Fruit fly (Drosophila melanogaster) whole organism, embryonic: ENCODE results near the gene CG5823.

Source experiments
- Awh ChIP-seq: fragments of 200-800 bp; sonication (Bioruptor generic); IDR thresholded peaks from 2 replicates; pipeline ENCODE4, ENCODE4 v1.3.6; 2022; ENCODE audit warnings: missing biosample characterization, missing genetic modification characterization
- B-H2 ChIP-seq: fragments of 200-800 bp; sonication (Bioruptor generic); optimal IDR thresholded peaks from 2 replicates; lab custom pipeline; 2018; ENCODE audit warnings: missing biosample characterization, mild to moderate bottlenecking, missing genetic modification characterization
- CG10959 ChIP-seq: fragments of 200-800 bp; sonication (Bioruptor generic); IDR thresholded peaks from 2 replicates; pipeline ENCODE4 v1.3.6; 2022; ENCODE audit warnings: missing biosample characterization, missing genetic modification characterization
- CG11085 ChIP-seq: fragments of 200-800 bp; sonication (Bioruptor generic); IDR thresholded peaks from 2 replicates; pipeline ENCODE4 v1.3.6; 2022; ENCODE audit warnings: missing biosample characterization, missing genetic modification characterization
- CG11560 ChIP-seq: fragments of 200-800 bp; sonication (Bioruptor generic); IDR thresholded peaks from 3 replicates; pipeline ENCODE4 v1.3.6; 2022; ENCODE audit warnings: missing biosample characterization, missing genetic modification characterization
- CG11696 ChIP-seq: fragments of 200-800 bp; sonication (Bioruptor generic); IDR thresholded peaks from 2 replicates; pipeline ENCODE4 v1.3.6; 2022; ENCODE audit warnings: missing biosample characterization, missing genetic modification characterization
- CG13624 ChIP-seq: fragments of 200-800 bp; sonication (Bioruptor generic); optimal IDR thresholded peaks from 2 replicates; lab custom pipeline; 2016; ENCODE audit warnings: missing biosample characterization, missing genetic modification characterization
- CG15011 ChIP-seq: fragments of 200-800 bp; sonication (Bioruptor generic); optimal IDR thresholded peaks from 3 replicates; lab custom pipeline; 2018; ENCODE audit warnings: missing biosample characterization, mild to moderate bottlenecking, missing genetic modification characterization
- CG16863 ChIP-seq: fragments of 200-800 bp; sonication (Bioruptor generic); optimal IDR thresholded peaks from 3 replicates; lab custom pipeline; 2016; ENCODE audit warnings: missing biosample characterization, missing genetic modification characterization
- CG17328 ChIP-seq: fragments of 200-800 bp; sonication (Bioruptor generic); IDR thresholded peaks from 2 replicates; pipeline ENCODE4 v1.3.6; 2022; ENCODE audit warnings: missing biosample characterization, missing genetic modification characterization
- CG18599 ChIP-seq: fragments of 200-800 bp; sonication (Bioruptor generic); optimal IDR thresholded peaks from 3 replicates; lab custom pipeline; 2017; ENCODE audit warnings: missing biosample characterization, missing genetic modification characterization, mild to moderate bottlenecking, moderate library complexity, missing genetic modification reagents
- CG2199 ChIP-seq: fragments of 200-800 bp; sonication (Bioruptor generic); IDR thresholded peaks from 3 replicates; pipeline ENCODE4 v1.3.6; 2022; ENCODE audit warnings: missing biosample characterization, missing genetic modification characterization
- CG31441 ChIP-seq: fragments of 200-800 bp; sonication (Bioruptor generic); IDR thresholded peaks from 2 replicates; pipeline ENCODE4 v1.3.6; 2022; ENCODE audit warnings: missing biosample characterization, missing genetic modification characterization
- CG32532 ChIP-seq: fragments of 200-800 bp; sonication (Bioruptor generic); IDR thresholded peaks from 2 replicates; pipeline ENCODE4 v1.3.6; 2022; ENCODE audit warnings: missing biosample characterization, missing genetic modification characterization
- CG32767 ChIP-seq: fragments of 200-800 bp; sonication (Bioruptor generic); IDR thresholded peaks from 2 replicates; pipeline ENCODE4 v1.3.6; 2022; ENCODE audit warnings: missing biosample characterization, missing genetic modification characterization
- CG3726 ChIP-seq: fragments of 200-800 bp; sonication (Bioruptor generic); IDR thresholded peaks from 3 replicates; pipeline ENCODE4, ENCODE4 v1.3.6; 2022; ENCODE audit warnings: missing biosample characterization, missing genetic modification characterization
- CG42726 ChIP-seq: fragments of 200-800 bp; sonication (Bioruptor generic); IDR thresholded peaks from 2 replicates; pipeline ENCODE4 v1.3.6; 2022; ENCODE audit warnings: missing biosample characterization, missing genetic modification characterization; ENCODE audit not compliant: partially characterized antibody
- CG7556 ChIP-seq: fragments of 200-800 bp; sonication (Bioruptor generic); optimal IDR thresholded peaks from 2 replicates; lab custom pipeline; 2017; ENCODE audit warnings: missing biosample characterization, mild to moderate bottlenecking, missing genetic modification characterization
- CG7745 ChIP-seq: fragments of 200-800 bp; sonication (Bioruptor generic); optimal IDR thresholded peaks from 2 replicates; lab custom pipeline; 2018; ENCODE audit warnings: missing biosample characterization, mild to moderate bottlenecking, missing genetic modification characterization, moderate library complexity
- CG9215 ChIP-seq: fragments of 200-800 bp; sonication (Bioruptor generic); IDR thresholded peaks from 2 replicates; pipeline ENCODE4 v1.3.6; 2022; ENCODE audit warnings: missing biosample characterization, missing genetic modification characterization
- CHES-1-like ChIP-seq: fragments of 200-800 bp; sonication (Bioruptor generic); optimal IDR thresholded peaks from 2 replicates; lab custom pipeline; 2016; ENCODE audit warnings: missing biosample characterization, missing genetic modification characterization
- Eip74EF ChIP-seq, 2 experiments: fragments of 200-800 bp in 1 of 2; fragments of >200 bp in 1 of 2; sonication (Bioruptor generic) in 1 of 2; optimal IDR thresholded peaks; 2 replicates each; lab custom pipeline; 2017 to 2019; ENCODE audit warnings: missing biosample characterization in 2 of 2, missing genetic modification characterization in 2 of 2, mild to moderate bottlenecking in 1 of 2, moderate library complexity in 1 of 2
- Gug ChIP-seq: fragments of 200-800 bp; sonication (Bioruptor generic); IDR thresholded peaks from 4 replicates; pipeline ENCODE4 v1.3.6; 2022; ENCODE audit warnings: missing biosample characterization, missing genetic modification characterization
- HLH4C ChIP-seq: fragments of 200-800 bp; sonication (Bioruptor generic); IDR thresholded peaks from 3 replicates; pipeline ENCODE4 v1.3.6; 2022; ENCODE audit warnings: missing biosample characterization, missing genetic modification characterization; ENCODE audit not compliant: partially characterized antibody
- Jarid2 ChIP-seq: fragments of 200-800 bp; sonication (Bioruptor generic); optimal IDR thresholded peaks from 3 replicates; lab custom pipeline; 2017; ENCODE audit warnings: mild to moderate bottlenecking, missing biosample characterization, missing genetic modification reagents, missing genetic modification characterization
- Lhr ChIP-seq: fragments of 200-800 bp; sonication (Bioruptor generic); optimal IDR thresholded peaks from 3 replicates; lab custom pipeline; 2017; ENCODE audit warnings: mild to moderate bottlenecking, missing biosample characterization, missing genetic modification reagents, missing genetic modification characterization
- MTF-1 ChIP-seq: fragments of 200-800 bp; sonication (Bioruptor generic); optimal IDR thresholded peaks from 2 replicates; lab custom pipeline; 2018; ENCODE audit warnings: missing biosample characterization, mild to moderate bottlenecking, missing genetic modification characterization, borderline replicate concordance
- Mad ChIP-seq: fragments of 200-800 bp; sonication (Bioruptor generic); optimal IDR thresholded peaks from 2 replicates; lab custom pipeline; 2016; ENCODE audit warnings: missing biosample characterization, missing genetic modification characterization
- Myb ChIP-seq: fragments of 200-800 bp; sonication (Bioruptor generic); optimal IDR thresholded peaks from 2 replicates; lab custom pipeline; 2016; ENCODE audit warnings: missing biosample characterization, missing genetic modification characterization
- NfI ChIP-seq: fragments of 200-800 bp; sonication (Bioruptor generic); optimal IDR thresholded peaks from 3 replicates; lab custom pipeline; 2018; ENCODE audit warnings: missing biosample characterization, mild to moderate bottlenecking, missing genetic modification characterization, moderate library complexity
- Oaz ChIP-seq: fragments of 200-800 bp; sonication (Bioruptor generic); IDR thresholded peaks from 2 replicates; pipeline ENCODE4 v1.3.6; 2022; ENCODE audit warnings: missing biosample characterization, missing genetic modification characterization
- PHDP ChIP-seq: fragments of 200-800 bp; sonication (Bioruptor generic); optimal IDR thresholded peaks from 3 replicates; lab custom pipeline; 2018; ENCODE audit warnings: missing biosample characterization, mild to moderate bottlenecking, missing genetic modification characterization, moderate library complexity
- Sry-δ ChIP-seq: fragments of 200-800 bp; sonication (Bioruptor generic); optimal IDR thresholded peaks from 2 replicates; lab custom pipeline; 2016; ENCODE audit warnings: missing biosample characterization, missing genetic modification characterization
- ara ChIP-seq: fragments of 200-800 bp; sonication (Bioruptor generic); IDR thresholded peaks from 2 replicates; pipeline ENCODE4 v1.3.6; 2022; ENCODE audit warnings: missing biosample characterization, missing genetic modification characterization
- ci ChIP-seq: fragments of 200-800 bp; sonication (Bioruptor generic); IDR thresholded peaks from 3 replicates; pipeline ENCODE4 v1.3.6; 2022; ENCODE audit warnings: missing biosample characterization, missing genetic modification characterization
- corto ChIP-seq: fragments of 200-800 bp; sonication (Bioruptor generic); optimal IDR thresholded peaks from 2 replicates; lab custom pipeline; 2016; ENCODE audit warnings: missing biosample characterization, mild to moderate bottlenecking, missing genetic modification characterization, moderate library complexity
- cwo ChIP-seq: fragments of 200-800 bp; sonication (Bioruptor generic); optimal IDR thresholded peaks from 3 replicates; lab custom pipeline; 2017; ENCODE audit warnings: missing biosample characterization, missing genetic modification characterization, mild to moderate bottlenecking, moderate library complexity, missing genetic modification reagents
- danr ChIP-seq: fragments of 200-800 bp; sonication (Bioruptor generic); IDR thresholded peaks from 2 replicates; pipeline ENCODE4 v1.3.6; 2022; ENCODE audit warnings: missing biosample characterization, missing genetic modification characterization
- ems ChIP-seq: fragments of 200-800 bp; sonication (Bioruptor generic); optimal IDR thresholded peaks from 3 replicates; lab custom pipeline; 2016; ENCODE audit warnings: missing biosample characterization, missing genetic modification characterization
- fd102C ChIP-seq: fragments of 200-800 bp; sonication (Bioruptor generic); optimal IDR thresholded peaks from 2 replicates; lab custom pipeline; 2018; ENCODE audit warnings: missing biosample characterization, mild to moderate bottlenecking, missing genetic modification characterization, moderate library complexity
- ind ChIP-seq: fragments of 200-800 bp; sonication (Bioruptor generic); optimal IDR thresholded peaks from 3 replicates; lab custom pipeline; 2016; ENCODE audit warnings: missing biosample characterization, missing genetic modification characterization
- kah ChIP-seq: fragments of 200-800 bp; sonication (Bioruptor generic); optimal IDR thresholded peaks from 2 replicates; lab custom pipeline; 2018; ENCODE audit warnings: missing biosample characterization, mild to moderate bottlenecking, missing genetic modification characterization
- luna ChIP-seq: fragments of 200-800 bp; sonication (Bioruptor generic); optimal IDR thresholded peaks from 2 replicates; lab custom pipeline; 2016; ENCODE audit warnings: missing biosample characterization, missing genetic modification characterization
- mld ChIP-seq: fragments of 200-800 bp; sonication (Bioruptor generic); IDR thresholded peaks from 3 replicates; pipeline ENCODE4 v1.3.6; 2022; ENCODE audit warnings: missing biosample characterization, missing genetic modification characterization; ENCODE audit not compliant: partially characterized antibody
- nau ChIP-seq: fragments of 200-800 bp; sonication (Bioruptor generic); optimal IDR thresholded peaks from 3 replicates; lab custom pipeline; 2017; ENCODE audit warnings: missing biosample characterization, mild to moderate bottlenecking, missing genetic modification characterization, missing genetic modification reagents
- nmo ChIP-seq: fragments of 200-800 bp; sonication (Bioruptor generic); optimal IDR thresholded peaks from 2 replicates; lab custom pipeline; 2018; ENCODE audit warnings: missing biosample characterization, mild to moderate bottlenecking, missing genetic modification characterization, moderate library complexity
- sc ChIP-seq, 3 experiments: fragments of >200 bp in 2 of 3; fragments of 200-800 bp in 1 of 3; sonication (Bioruptor generic) in 1 of 3; optimal IDR thresholded peaks; 2 replicates in 2 of 3; 3 replicates in 1 of 3; lab custom pipeline; 2017; ENCODE audit warnings: mild to moderate bottlenecking in 1 of 3, missing biosample characterization in 1 of 3, missing genetic modification characterization in 1 of 3, missing genetic modification reagents in 1 of 3
- toy ChIP-seq: fragments of 200-800 bp; sonication (Bioruptor generic); IDR thresholded peaks from 2 replicates; pipeline ENCODE4 v1.3.6; 2022; ENCODE audit warnings: missing biosample characterization, missing genetic modification characterization
- usp ChIP-seq: fragments of >200 bp; optimal IDR thresholded peaks from 2 replicates; lab custom pipeline; 2017; ENCODE audit warnings: missing biosample characterization, missing genetic modification characterization
- zen ChIP-seq: fragments of 200-800 bp; sonication (Bioruptor generic); optimal IDR thresholded peaks from 3 replicates; lab custom pipeline; 2018; ENCODE audit warnings: missing biosample characterization, mild to moderate bottlenecking, missing genetic modification characterization, moderate library complexity

The CG5823 gene

dm6 chr3R:17526059-17526592, 8.3 kb downstream of the CG5823 start (continued):
- TF ChIP-seq ci (GFP tag; lab: Robert Waterston, UW) (no peak), CG11560 (tag; lab: Robert Waterston, UW) (no peak), fd102C (GFP tag; lab: Kevin White, UChicago) (no peak), CG42726 (GFP tag; lab: Robert Waterston, UW) (no peak), CG15011 (GFP tag; lab: Kevin White, UChicago) (no peak), CG3726 (GFP tag; lab: Robert Waterston, UW) (no peak), ara (GFP tag; lab: Robert Waterston, UW) (no peak), cwo (GFP tag; lab: Kevin White, UChicago) (peak; percentile 59), CG16863 (no peak), Jarid2 (GFP tag; lab: Kevin White, UChicago) (no peak), Oaz (GFP tag; lab: Robert Waterston, UW) (no peak), kah (no peak), toy (GFP tag; lab: Robert Waterston, UW) (no peak), Lhr (GFP tag; lab: Kevin White, UChicago) (no peak), nau (GFP tag; lab: Kevin White, UChicago) (peak; percentile 5), CG7745 (tag; lab: Kevin White, UChicago) (no peak), zen (tag; lab: Kevin White, UChicago) (no peak), CG7556 (GFP tag; lab: Kevin White, UChicago) (peak; percentile 69), corto (GFP tag; lab: Kevin White, UChicago) (no peak), MTF-1 (no peak), Awh (no peak), usp (GFP tag; lab: Kevin White, UChicago) (no peak), CG17328 (no peak), CG11696 (no peak), luna (GFP tag; lab: Kevin White, UChicago) (no peak), CG2199 (GFP tag; lab: Robert Waterston, UW) (no peak), danr (no peak), sc (optimal IDR thresholded peaks at IDR 0.05; lab: Kevin White, UChicago) (no peak), sc (GFP tag; optimal IDR thresholded peaks at IDR 0.05; lab: Kevin White, UChicago) (no peak), HLH4C (GFP tag; lab: Robert Waterston, UW) (no peak), CG9215 (peak; percentile 29; the same call in 1 of the 2 replicates), Eip74EF (GFP tag; optimal IDR thresholded peaks at IDR 0.05; lab: Kevin White, UChicago) (no peak), mld (GFP tag; lab: Robert Waterston, UW) (no peak), CG10959 (GFP tag; lab: Robert Waterston, UW) (no peak), B-H2 (GFP tag; lab: Kevin White, UChicago) (peak; percentile 18), CG32767 (GFP tag; lab: Robert Waterston, UW) (no peak), Myb (peak; percentile 12), CG32532 (no peak), CG31441 (GFP tag; lab: Robert Waterston, UW) (no peak), CG13624 (GFP tag; lab: Kevin White, UChicago) (no peak), Gug (GFP tag; lab: Robert Waterston, UW) (no peak), nmo (GFP tag; lab: Kevin White, UChicago) (peak; percentile 3), ems (no peak), ind (GFP tag; lab: Kevin White, UChicago) (peak; percentile 45), Mad (GFP tag; lab: Kevin White, UChicago) (no peak), PHDP (peak; percentile 48), NfI (GFP tag; lab: Kevin White, UChicago) (peak; percentile 32), CG11085 (0 out of 2 replicates have a peak, but pooled peaks have one; percentile 10), Sry-δ (no peak), CHES-1-like (GFP tag; lab: Kevin White, UChicago) (no peak), CG18599 (GFP tag; lab: Kevin White, UChicago) (peak; percentile 86)
